Worm (Caenorhabditis elegans) whole organism, L3 larva: ENCODE data around the gene maoc-1.

ENCODE experiments used
- ZK546.5 ChIP-seq: sonication (generic microtip); optimal IDR thresholded peaks from 2 replicates; lab custom pipeline; 2017; ENCODE audit warnings: missing biosample characterization, missing genetic modification characterization
- ama-1 ChIP-seq: fragments of 150-350 bp; optimal IDR thresholded peaks from 2 replicates; lab custom pipeline; 2018
- ceh-9 ChIP-seq: sonication (generic microtip); optimal IDR thresholded peaks from 2 replicates; lab custom pipeline; 2018; ENCODE audit warnings: missing biosample characterization, missing genetic modification characterization
- elt-1 ChIP-seq: fragments of 150-350 bp; optimal IDR thresholded peaks from 2 replicates; lab custom pipeline; 2014; ENCODE audit warnings: missing biosample characterization, missing genetic modification characterization
- elt-3 ChIP-seq, 3 experiments: fragments of 150-350 bp in 1 of 3; sonication (generic microtip) in 2 of 3; optimal IDR thresholded peaks; 2 replicates in 2 of 3; 4 replicates in 1 of 3; lab custom pipeline; 2014 to 2017; ENCODE audit warnings: missing biosample characterization in 3 of 3, missing genetic modification characterization in 3 of 3
- lin-15B ChIP-seq: fragments of 150-350 bp; optimal IDR thresholded peaks from 2 replicates; lab custom pipeline; 2014; ENCODE audit warnings: missing biosample characterization, missing genetic modification characterization
- nhr-28 ChIP-seq: fragments of 150-350 bp; optimal IDR thresholded peaks from 2 replicates; lab custom pipeline; 2014; ENCODE audit warnings: missing biosample characterization, missing genetic modification characterization
- skn-1 ChIP-seq: fragments of 150-350 bp; optimal IDR thresholded peaks from 2 replicates; lab custom pipeline; 2014; ENCODE audit warnings: missing biosample characterization, missing genetic modification characterization
- unc-62 ChIP-seq: fragments of 150-350 bp; sonication (generic microtip); optimal IDR thresholded peaks from 4 replicates; lab custom pipeline; 2014; ENCODE audit warnings: missing biosample characterization, missing genetic modification reagents, missing genetic modification characterization
- zag-1 ChIP-seq: fragments of 150-350 bp; optimal IDR thresholded peaks from 2 replicates; lab custom pipeline; 2014; ENCODE audit warnings: missing biosample characterization, missing genetic modification characterization
- ztf-11 ChIP-seq: fragments of 150-350 bp; optimal IDR thresholded peaks from 2 replicates; lab custom pipeline; 2014; ENCODE audit warnings: missing biosample characterization, missing genetic modification characterization

ce11 chrII:7211280-7211679 lies 15.2 kb downstream of the maoc-1 start, which contains the start of gene E04F6.8:
- TF ChIP-seq skn-1 (no peak), elt-3 (tag; optimal IDR thresholded peaks at IDR 0.05; lab: Kevin White, UChicago) (no peak), ZK546.5 (tag; lab: Kevin White, UChicago) (no peak), zag-1 (tag; lab: Kevin White, UChicago) (no peak), lin-15B (tag; lab: Kevin White, UChicago) (no peak), ama-1 (lab: Kevin White, UChicago) (no peak), ztf-11 (tag; lab: Kevin White, UChicago) (no peak), elt-1 (tag; lab: Kevin White, UChicago) (no peak), ceh-9 (no peak), unc-62 (GFP tag; lab: Kevin White, UChicago) (no peak), nhr-28 (tag; lab: Kevin White, UChicago) (no peak)
